Fruit fly (Drosophila melanogaster) whole organism, adult: ENCODE data around the gene CG13252.

ENCODE experiments used
- CG11617 ChIP-seq: fragments of 200-800 bp; sonication (Bioruptor generic); optimal IDR thresholded peaks from 2 replicates; lab custom pipeline; 2017; ENCODE audit warnings: mild to moderate bottlenecking, missing biosample characterization, missing genetic modification reagents, missing genetic modification characterization
- CG12768 ChIP-seq: fragments of 200-800 bp; sonication (Bioruptor generic); optimal IDR thresholded peaks from 2 replicates; lab custom pipeline; 2017; ENCODE audit warnings: missing biosample characterization, missing genetic modification characterization, mild to moderate bottlenecking, moderate library complexity, missing genetic modification reagents
- CG14711 ChIP-seq: fragments of 200-800 bp; sonication (Bioruptor generic); optimal IDR thresholded peaks from 2 replicates; lab custom pipeline; 2018; ENCODE audit warnings: missing biosample characterization, mild to moderate bottlenecking, missing genetic modification characterization, moderate library complexity
- CG1620 ChIP-seq: fragments of 200-800 bp; sonication (Bioruptor generic); optimal IDR thresholded peaks from 2 replicates; lab custom pipeline; 2016; ENCODE audit warnings: missing biosample characterization, missing genetic modification characterization
- CG33017 ChIP-seq: fragments of 200-800 bp; sonication (Bioruptor generic); optimal IDR thresholded peaks from 2 replicates; lab custom pipeline; 2018; ENCODE audit warnings: missing biosample characterization, mild to moderate bottlenecking, missing genetic modification characterization, moderate library complexity
- CG5204 ChIP-seq: fragments of 200-800 bp; sonication (Bioruptor generic); optimal IDR thresholded peaks from 2 replicates; lab custom pipeline; 2016; ENCODE audit warnings: missing biosample characterization, missing genetic modification characterization
- CG7045 ChIP-seq: fragments of 200-800 bp; sonication (Bioruptor generic); optimal IDR thresholded peaks from 2 replicates; lab custom pipeline; 2017; ENCODE audit warnings: missing biosample characterization, mild to moderate bottlenecking, missing genetic modification characterization
- CG7101 ChIP-seq: fragments of 200-800 bp; sonication (Bioruptor generic); optimal IDR thresholded peaks from 2 replicates; lab custom pipeline; 2018; ENCODE audit warnings: missing biosample characterization, mild to moderate bottlenecking, missing genetic modification characterization, moderate library complexity
- Clk ChIP-seq: fragments of 200-800 bp; sonication (Bioruptor generic); optimal IDR thresholded peaks from 2 replicates; lab custom pipeline; 2017; ENCODE audit warnings: missing biosample characterization, missing genetic modification characterization
- Crg-1 ChIP-seq: fragments of 200-800 bp; sonication (Bioruptor generic); optimal IDR thresholded peaks from 2 replicates; lab custom pipeline; 2016; ENCODE audit warnings: missing biosample characterization, missing genetic modification characterization
- Hr96 ChIP-seq: fragments of 200-800 bp; sonication (Bioruptor generic); optimal IDR thresholded peaks from 2 replicates; lab custom pipeline; 2016; ENCODE audit warnings: missing biosample characterization, missing genetic modification characterization
- Mnt ChIP-seq: fragments of 200-800 bp; sonication (Bioruptor generic); optimal IDR thresholded peaks from 2 replicates; lab custom pipeline; 2016; ENCODE audit warnings: missing biosample characterization, mild to moderate bottlenecking, missing genetic modification characterization
- bab1 ChIP-seq: fragments of 200-800 bp; sonication (Bioruptor generic); optimal IDR thresholded peaks from 3 replicates; lab custom pipeline; 2019; ENCODE audit warnings: missing biosample characterization, mild to moderate bottlenecking, missing genetic modification characterization, moderate library complexity
- cic ChIP-seq: fragments of 200-800 bp; sonication (Bioruptor generic); optimal IDR thresholded peaks from 2 replicates; lab custom pipeline; 2017; ENCODE audit warnings: missing biosample characterization, mild to moderate bottlenecking, missing genetic modification characterization, moderate library complexity
- cnc ChIP-seq, 2 experiments: fragments of >200 bp; optimal IDR thresholded peaks; 2 replicates each; lab custom pipeline; 2017
- kay ChIP-seq: fragments of 200-800 bp; sonication (Bioruptor generic); peaks from one replicate; lab custom pipeline; 2016; ENCODE audit warnings: missing biosample characterization, missing genetic modification characterization, borderline replicate concordance
- ovo ChIP-seq: fragments of 200-800 bp; sonication (Bioruptor generic); optimal IDR thresholded peaks from 2 replicates; lab custom pipeline; 2016; ENCODE audit warnings: missing biosample characterization, missing genetic modification characterization
- pad ChIP-seq: fragments of 200-800 bp; sonication (Bioruptor generic); optimal IDR thresholded peaks from 3 replicates; lab custom pipeline; 2017; ENCODE audit warnings: missing biosample characterization, missing genetic modification characterization, mild to moderate bottlenecking, moderate library complexity, missing genetic modification reagents
- tj ChIP-seq: fragments of 200-800 bp; sonication (Bioruptor generic); optimal IDR thresholded peaks from 3 replicates; lab custom pipeline; 2017; ENCODE audit warnings: missing biosample characterization, mild to moderate bottlenecking, missing genetic modification characterization, moderate library complexity
- toe ChIP-seq: fragments of 200-800 bp; sonication (Bioruptor generic); optimal IDR thresholded peaks from 2 replicates; lab custom pipeline; 2016; ENCODE audit warnings: missing biosample characterization, missing genetic modification characterization

The CG13252 gene

DNA sequence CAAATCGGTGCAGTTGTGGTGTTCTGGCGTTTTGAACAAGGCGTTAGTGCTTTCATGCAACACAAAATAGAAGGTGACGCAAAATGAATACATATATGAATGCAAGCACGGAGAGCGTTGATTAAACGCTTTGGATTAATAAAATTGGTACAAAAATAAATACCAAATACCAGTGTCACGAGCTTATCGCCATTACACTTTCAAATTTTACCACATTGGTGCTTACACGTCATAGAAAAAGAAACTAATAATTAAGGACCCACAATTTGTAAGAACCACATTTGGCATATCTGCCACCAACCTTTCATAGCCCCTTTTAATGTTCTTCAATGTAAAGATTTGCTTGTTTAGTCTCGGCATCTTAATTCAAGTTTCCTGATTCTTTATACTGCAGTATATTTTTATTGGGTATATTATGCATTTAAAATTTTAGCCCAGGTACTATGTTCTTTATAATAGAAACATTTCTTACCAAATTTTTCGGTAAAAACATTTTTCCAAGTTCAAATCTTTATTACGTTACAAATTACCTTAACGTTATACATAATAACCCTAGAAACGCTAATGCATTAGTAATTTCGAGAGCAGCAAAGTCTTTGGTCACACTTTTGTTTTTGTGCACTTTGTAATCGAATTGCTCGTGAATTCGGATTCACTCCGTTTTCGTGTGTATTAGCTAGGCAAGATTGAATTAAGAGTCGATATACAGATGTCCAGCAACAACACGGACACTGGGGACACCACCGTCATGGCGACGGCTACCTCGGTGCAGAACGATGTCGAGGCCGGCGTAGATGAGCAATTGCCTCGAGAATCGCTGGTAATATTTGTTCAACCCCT lies 48.1 kb downstream of the CG13252 start, which contains the start of the genes Pex16 and Pex14:
Pex16 (minus strand) TSS at position 41 of the 840 bp plus-strand sequence.
Pex14 (plus strand) TSS at position 576 of the 840 bp plus-strand sequence.
- no peak for TF ChIP-seq bab1
- peak; percentile 41 for TF ChIP-seq CG33017
- TF ChIP-seq CG11617 (GFP tag; lab: Kevin White, UChicago): peak; percentile 40
- TF ChIP-seq pad: peak; percentile 40
- TF ChIP-seq CG1620: peak; percentile 63
- TF ChIP-seq tj (GFP tag; lab: Kevin White, UChicago): no peak
- peak; percentile 44 for TF ChIP-seq CG7101 (tag; lab: Kevin White, UChicago)
- no peak for TF ChIP-seq cic (GFP tag; lab: Kevin White, UChicago)
- TF ChIP-seq CG12768 (GFP tag; lab: Kevin White, UChicago): no peak
- peak; percentile 61 for TF ChIP-seq CG7045 (GFP tag; lab: Kevin White, UChicago)
- no peak for TF ChIP-seq cnc (optimal IDR thresholded peaks at IDR 0.05; lab: Kevin White, UChicago)
- no peak for TF ChIP-seq Crg-1 (GFP tag; lab: Kevin White, UChicago)
- TF ChIP-seq CG14711 (tag; lab: Kevin White, UChicago): peak; percentile 47
- TF ChIP-seq Clk (GFP tag; lab: Kevin White, UChicago): no peak
- TF ChIP-seq CG5204 (GFP tag; lab: Kevin White, UChicago): no peak
- peak; percentile 39 for TF ChIP-seq Mnt (GFP tag; lab: Kevin White, UChicago)
- peak; percentile 77 for TF ChIP-seq toe (GFP tag; lab: Kevin White, UChicago)
- TF ChIP-seq Hr96 (GFP tag; lab: Kevin White, UChicago): peak; percentile 74
- no peak for TF ChIP-seq ovo (GFP tag; lab: Kevin White, UChicago)
- no peak for TF ChIP-seq kay

DNA sequence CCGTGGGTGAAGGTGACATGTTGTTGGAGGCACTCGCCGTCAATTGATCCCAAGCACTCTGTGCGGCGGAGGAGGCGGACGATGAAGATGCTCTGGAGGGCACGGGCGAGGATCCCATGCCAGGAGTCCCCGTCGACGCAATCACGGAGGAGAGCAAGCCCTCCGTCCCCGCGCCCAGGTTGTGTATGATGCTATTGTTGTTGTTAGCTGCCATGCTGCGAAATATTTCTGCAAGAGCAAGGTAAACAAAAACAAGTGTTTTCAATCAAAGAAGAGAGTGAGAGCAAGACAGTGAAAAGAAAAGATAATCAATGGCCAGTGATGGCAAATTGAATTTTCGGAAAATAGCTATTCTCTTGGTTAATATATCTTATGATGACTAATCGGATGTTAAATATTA lies 54.0 kb downstream of the CG13252 start:
- TF ChIP-seq Crg-1 (GFP tag; lab: Kevin White, UChicago): no peak
- TF ChIP-seq CG7045 (GFP tag; lab: Kevin White, UChicago): no peak
- no peak for TF ChIP-seq pad
- no peak for TF ChIP-seq ovo (GFP tag; lab: Kevin White, UChicago)
- TF ChIP-seq CG11617 (GFP tag; lab: Kevin White, UChicago): no peak
- TF ChIP-seq CG7101 (tag; lab: Kevin White, UChicago): no peak
- TF ChIP-seq CG1620: no peak
- no peak for TF ChIP-seq Mnt (GFP tag; lab: Kevin White, UChicago)
- TF ChIP-seq CG33017: no peak
- TF ChIP-seq Clk (GFP tag; lab: Kevin White, UChicago): no peak
- TF ChIP-seq cic (GFP tag; lab: Kevin White, UChicago): no peak
- no peak for TF ChIP-seq CG14711 (tag; lab: Kevin White, UChicago)
- TF ChIP-seq CG12768 (GFP tag; lab: Kevin White, UChicago): no peak

DNA sequence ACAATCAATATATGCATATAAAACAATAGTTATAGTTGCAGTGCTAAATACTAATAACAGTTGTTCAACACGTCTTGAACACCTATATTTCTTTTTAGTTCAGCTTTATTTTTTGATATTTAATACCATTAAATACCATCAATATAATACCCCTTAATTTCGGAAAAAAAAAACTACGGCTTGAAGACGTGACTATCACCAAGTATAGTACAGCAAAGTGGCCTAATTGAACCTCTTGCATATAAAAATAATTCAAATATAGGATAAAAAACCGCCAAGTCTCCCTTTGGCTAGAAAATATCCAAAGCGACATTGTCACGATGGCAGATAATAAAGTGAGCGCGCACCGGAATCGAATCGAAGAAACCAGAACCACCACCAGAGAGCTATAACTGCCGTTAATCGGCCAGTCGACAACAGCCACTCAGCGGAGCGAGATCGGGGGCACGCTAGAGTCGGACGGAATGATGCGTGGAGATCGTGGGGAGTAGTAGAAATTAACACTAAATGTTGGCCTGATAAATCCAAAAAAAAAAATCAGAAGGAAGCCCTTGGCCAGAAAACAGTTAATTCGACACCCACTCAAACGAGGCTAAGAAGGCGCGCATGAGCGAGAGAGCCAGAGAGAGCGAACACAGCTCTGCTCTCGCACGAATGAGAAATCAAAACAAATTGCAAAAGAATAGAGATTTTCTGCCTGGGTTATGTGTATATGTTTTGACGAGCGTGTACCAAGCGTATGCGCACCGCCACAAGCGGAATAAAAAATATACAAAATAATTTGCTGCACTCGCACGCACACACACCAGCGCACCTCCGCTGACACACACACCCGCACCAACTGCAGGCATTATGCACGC lies 54.7 kb downstream of the CG13252 start:
- TF ChIP-seq CG1620 (peak; percentile 15), ovo (GFP tag; lab: Kevin White, UChicago) (peak; percentile 93), kay (no peak), CG33017 (peak; percentile 39), Hr96 (GFP tag; lab: Kevin White, UChicago) (peak; percentile 60), CG11617 (GFP tag; lab: Kevin White, UChicago) (peak; percentile 54), bab1 (peak; percentile 49), CG7045 (GFP tag; lab: Kevin White, UChicago) (peak; percentile 4), pad (peak; percentile 68), CG7101 (tag; lab: Kevin White, UChicago) (peak; percentile 47), cic (GFP tag; lab: Kevin White, UChicago) (peak; percentile 62), CG14711 (tag; lab: Kevin White, UChicago) (no peak), cnc (optimal IDR thresholded peaks at IDR 0.05; lab: Kevin White, UChicago) (no peak), tj (GFP tag; lab: Kevin White, UChicago) (peak; percentile 47), Mnt (GFP tag; lab: Kevin White, UChicago) (peak; percentile 58), toe (GFP tag; lab: Kevin White, UChicago) (peak; percentile 73), Crg-1 (GFP tag; lab: Kevin White, UChicago) (peak; percentile 31), Clk (GFP tag; lab: Kevin White, UChicago) (no peak), CG5204 (GFP tag; lab: Kevin White, UChicago) (no peak), CG12768 (GFP tag; lab: Kevin White, UChicago) (peak; percentile 5)

DNA sequence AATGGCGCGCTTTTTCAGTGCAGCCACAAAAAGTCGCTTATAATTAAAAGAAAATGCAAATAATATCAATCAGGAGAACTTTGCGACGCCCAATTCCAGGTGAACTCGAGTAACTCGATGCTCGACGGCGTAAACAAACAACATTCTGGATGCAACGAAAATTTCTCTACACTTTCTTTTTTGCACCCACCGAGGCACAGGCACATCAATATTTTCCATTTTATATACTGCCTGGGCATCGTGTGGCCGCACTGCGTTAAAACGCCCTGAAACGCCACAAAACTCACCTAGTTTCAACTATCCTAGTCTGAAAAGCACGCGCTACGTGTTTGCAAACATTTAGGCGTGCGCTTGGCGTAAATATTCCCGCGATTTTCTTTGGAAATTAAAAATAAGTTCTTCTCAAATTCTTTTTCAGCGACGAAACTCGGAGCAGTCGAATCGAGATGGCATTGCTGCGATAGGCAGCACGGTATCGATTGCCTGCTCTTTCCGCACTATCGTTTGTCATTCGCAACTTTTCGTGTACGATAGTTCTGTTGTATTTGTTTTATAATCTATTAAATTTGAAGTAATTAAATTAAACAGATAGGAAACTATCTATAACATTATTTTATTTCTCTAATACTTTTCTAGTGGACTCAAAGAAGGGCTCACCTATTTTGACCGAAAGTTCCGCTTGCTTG lies 55.5 kb downstream of the CG13252 start, which contains the start of gene Pcif1:
Pcif1 (minus strand) TSS at position 456 of the 686 bp plus-strand sequence.
- peak; percentile 11 for TF ChIP-seq CG1620
- TF ChIP-seq CG7045 (GFP tag; lab: Kevin White, UChicago): no peak
- TF ChIP-seq bab1: peak; percentile 53
- no peak for TF ChIP-seq CG12768 (GFP tag; lab: Kevin White, UChicago)
- TF ChIP-seq Crg-1 (GFP tag; lab: Kevin White, UChicago): peak; percentile 42
- TF ChIP-seq Hr96 (GFP tag; lab: Kevin White, UChicago): no peak
- TF ChIP-seq CG7101 (tag; lab: Kevin White, UChicago): peak; percentile 34
- TF ChIP-seq toe (GFP tag; lab: Kevin White, UChicago): peak; percentile 17
- no peak for TF ChIP-seq kay
- TF ChIP-seq CG5204 (GFP tag; lab: Kevin White, UChicago): no peak
